Worm (Caenorhabditis elegans) whole organism, midembryonic: ENCODE data around the gene Y40B10A.5.

Experiments
- T22C8.4 ChIP-seq: fragments of 200-800 bp; sonication (Bioruptor generic); IDR thresholded peaks from 2 replicates; pipeline ENCODE4 v1.3.6; 2022; ENCODE audit warnings: missing genetic modification characterization, missing compliant biosample characterization
- cog-1 ChIP-seq: sonication (generic microtip); optimal IDR thresholded peaks from 2 replicates; lab custom pipeline; 2016; ENCODE audit warnings: missing genetic modification characterization, missing compliant biosample characterization
- flt-1 ChIP-seq: fragments of 200-800 bp; sonication (Bioruptor generic); IDR thresholded peaks from 2 replicates; pipeline ENCODE4 v1.3.6; 2022; ENCODE audit warnings: missing genetic modification characterization, missing compliant biosample characterization
- klf-2 ChIP-seq: fragments of 200-800 bp; sonication (Bioruptor generic); conservative IDR thresholded peaks from 2 replicates; pipeline ENCODE4 v1.3.6; 2022; ENCODE audit warnings: missing genetic modification reagents, missing genetic modification characterization, missing compliant biosample characterization
- med-1 ChIP-seq: sonication (generic microtip); optimal IDR thresholded peaks from 2 replicates; lab custom pipeline; 2017; ENCODE audit warnings: missing genetic modification characterization, mild to moderate bottlenecking, missing compliant biosample characterization, antibody characterized with exemption, missing genetic modification reagents; ENCODE audit not compliant: insufficient read depth
- ref-1 ChIP-seq: fragments of 200-800 bp; sonication (Bioruptor generic); conservative IDR thresholded peaks from 2 replicates; pipeline ENCODE4 v1.3.6; 2022; ENCODE audit warnings: missing genetic modification reagents, missing genetic modification characterization, missing compliant biosample characterization
- ztf-23 ChIP-seq: fragments of 200-800 bp; sonication (Bioruptor generic); IDR thresholded peaks from 2 replicates; pipeline ENCODE4 v1.3.6; 2022; ENCODE audit warnings: missing genetic modification reagents, missing genetic modification characterization, missing compliant biosample characterization
- ztf-29 ChIP-seq: fragments of 200-800 bp; sonication (Bioruptor generic); IDR thresholded peaks from 2 replicates; pipeline ENCODE4 v1.3.6; 2022; ENCODE audit warnings: missing genetic modification reagents, missing genetic modification characterization, missing compliant biosample characterization

- no peak for TF ChIP-seq T22C8.4 (GFP tag; lab: Robert Waterston, UW)
- no peak for TF ChIP-seq ref-1 (GFP tag; lab: Robert Waterston, UW)
- TF ChIP-seq med-1, result no peak
- no peak for TF ChIP-seq ztf-29 (GFP tag; lab: Robert Waterston, UW)
- no peak for TF ChIP-seq cog-1 (tag; lab: Kevin White, UChicago)
- no peak for TF ChIP-seq ztf-23 (GFP tag; lab: Robert Waterston, UW)
- TF ChIP-seq flt-1 (GFP tag; lab: Robert Waterston, UW), result no peak
- TF ChIP-seq klf-2 (GFP tag; lab: Robert Waterston, UW), result no peak
These were observed 11.5 kb upstream of the Y40B10A.5 start, which contains the start of gene comt-3 for ce11 chrV:2057324-2057723.
